Fruit fly (Drosophila melanogaster): ENCODE measurements around the gene CG13250.

CG13250 gene

DNA sequence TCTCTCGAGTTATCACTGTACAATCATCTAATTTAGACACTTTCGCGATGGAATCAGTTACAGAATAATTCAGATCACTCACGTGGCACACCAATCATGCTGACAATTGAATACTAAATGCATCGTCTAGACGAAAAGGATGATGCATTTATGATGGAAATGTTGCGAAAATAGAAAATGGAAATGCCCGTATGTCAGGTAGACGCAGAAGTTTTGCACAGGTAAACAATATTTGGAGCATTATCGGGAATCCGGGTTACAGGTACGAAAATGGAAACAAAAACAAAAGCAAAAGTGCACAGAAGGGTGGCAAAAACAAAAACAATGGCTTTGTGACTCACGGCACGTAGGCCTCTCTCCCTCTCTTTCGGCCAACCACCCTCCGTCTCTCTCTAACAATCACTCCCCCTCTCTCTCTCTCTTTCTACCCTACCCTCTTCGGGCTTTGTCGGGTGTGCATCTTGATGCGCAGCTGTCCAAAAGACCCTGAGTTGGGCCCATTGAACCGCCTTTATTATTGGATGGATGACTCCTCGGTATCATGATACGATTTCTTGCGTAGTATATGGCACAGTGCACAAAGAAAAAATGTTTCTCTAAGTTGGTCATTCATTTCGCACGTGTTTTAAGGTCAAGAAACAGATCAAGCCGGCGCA lies 16.2 kb upstream of the CG13250 start:
- TF ChIP-seq Crg-1 (GFP tag; optimal IDR thresholded peaks at IDR 0.05) (no peak), CG7101 (tag; optimal IDR thresholded peaks at IDR 0.05) (no peak), toe (GFP tag; optimal IDR thresholded peaks at IDR 0.05) (no peak), ovo (GFP tag; optimal IDR thresholded peaks at IDR 0.05) (no peak), Clk (GFP tag; optimal IDR thresholded peaks at IDR 0.05) (no peak), cnc (optimal IDR thresholded peaks at IDR 0.05) (no peak), CG11617 (GFP tag; optimal IDR thresholded peaks at IDR 0.05) (no peak), CG12768 (GFP tag; optimal IDR thresholded peaks at IDR 0.05) (no peak), CG5204 (GFP tag; optimal IDR thresholded peaks at IDR 0.05) (no peak), CG14711 (tag; optimal IDR thresholded peaks at IDR 0.05) (no peak), kay (GFP tag; ENCODE audit: borderline replicate concordance) (no peak), Hr96 (GFP tag; optimal IDR thresholded peaks at IDR 0.05) (no peak), CG7045 (GFP tag; optimal IDR thresholded peaks at IDR 0.05) (no peak), pad (GFP tag; optimal IDR thresholded peaks at IDR 0.05) (peak; percentile 2), CG1620 (GFP tag; optimal IDR thresholded peaks at IDR 0.05) (no peak), cic (GFP tag; optimal IDR thresholded peaks at IDR 0.05) (peak; percentile 51), Mnt (GFP tag; optimal IDR thresholded peaks at IDR 0.05) (peak; percentile 32), bab1 (GFP tag; optimal IDR thresholded peaks at IDR 0.05) (no peak), tj (GFP tag; optimal IDR thresholded peaks at IDR 0.05) (peak; percentile 67), CG33017 (tag; optimal IDR thresholded peaks at IDR 0.05) (no peak)

DNA sequence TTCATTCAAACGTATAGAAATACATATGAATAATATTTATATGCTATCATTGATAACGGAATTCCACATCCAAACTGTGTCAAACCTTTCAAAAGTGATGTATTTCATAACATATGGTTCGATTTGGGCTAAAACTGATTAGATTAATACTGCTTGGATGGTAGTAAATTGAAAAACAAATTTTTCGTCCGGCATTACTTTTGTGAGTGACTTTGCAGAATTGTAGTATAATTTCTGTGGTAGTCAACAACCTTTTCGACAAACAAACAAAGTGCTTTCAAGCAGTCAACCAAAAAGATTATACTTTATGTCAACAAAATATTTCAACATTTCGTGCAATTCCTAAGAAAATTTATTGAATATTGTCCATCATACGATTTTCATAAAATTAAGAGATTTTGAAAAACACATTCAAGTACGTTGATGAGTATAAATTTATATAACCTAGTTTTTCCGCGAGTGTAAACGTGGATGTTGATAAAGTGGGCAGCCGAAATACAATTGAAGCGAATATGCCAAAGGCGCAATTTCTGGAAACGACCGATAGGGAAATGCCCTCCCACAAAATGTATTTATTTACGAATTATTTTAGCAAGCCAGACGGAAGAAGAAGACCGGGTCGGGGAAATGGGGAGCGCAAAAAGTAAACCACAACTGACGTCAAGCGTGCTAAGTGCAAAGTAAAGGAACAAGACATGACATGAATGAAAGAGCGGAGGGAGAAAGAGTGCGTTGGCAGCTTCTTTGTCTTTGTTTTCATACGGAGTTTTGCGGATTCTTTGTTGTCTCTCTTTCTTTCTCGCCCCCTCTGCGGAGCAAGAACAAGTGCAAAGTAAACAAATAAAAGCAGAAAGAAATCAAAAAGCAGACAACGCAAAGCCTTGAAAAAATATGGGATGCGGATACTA lies 15.4 kb upstream of the CG13250 start:
- TF ChIP-seq CG12768 (GFP tag; optimal IDR thresholded peaks at IDR 0.05) (peak; percentile 46), CG14711 (tag; optimal IDR thresholded peaks at IDR 0.05) (peak; percentile 22), ovo (GFP tag; optimal IDR thresholded peaks at IDR 0.05) (no peak), Mnt (GFP tag; optimal IDR thresholded peaks at IDR 0.05) (peak; percentile 9), Hr96 (GFP tag; optimal IDR thresholded peaks at IDR 0.05) (no peak), CG33017 (tag; optimal IDR thresholded peaks at IDR 0.05) (no peak), CG7045 (GFP tag; optimal IDR thresholded peaks at IDR 0.05) (peak; percentile 14), CG11617 (GFP tag; optimal IDR thresholded peaks at IDR 0.05) (no peak), Crg-1 (GFP tag; optimal IDR thresholded peaks at IDR 0.05) (peak; percentile 50), cnc (optimal IDR thresholded peaks at IDR 0.05) (peak in 1 of 2 experiments; percentile 62), cic (GFP tag; optimal IDR thresholded peaks at IDR 0.05) (peak; percentile 72), CG7101 (tag; optimal IDR thresholded peaks at IDR 0.05) (no peak), kay (GFP tag; ENCODE audit: borderline replicate concordance) (peak; percentile 90), Clk (GFP tag; optimal IDR thresholded peaks at IDR 0.05) (peak; percentile 22), CG5204 (GFP tag; optimal IDR thresholded peaks at IDR 0.05) (no peak), tj (GFP tag; optimal IDR thresholded peaks at IDR 0.05) (peak; percentile 77)

DNA sequence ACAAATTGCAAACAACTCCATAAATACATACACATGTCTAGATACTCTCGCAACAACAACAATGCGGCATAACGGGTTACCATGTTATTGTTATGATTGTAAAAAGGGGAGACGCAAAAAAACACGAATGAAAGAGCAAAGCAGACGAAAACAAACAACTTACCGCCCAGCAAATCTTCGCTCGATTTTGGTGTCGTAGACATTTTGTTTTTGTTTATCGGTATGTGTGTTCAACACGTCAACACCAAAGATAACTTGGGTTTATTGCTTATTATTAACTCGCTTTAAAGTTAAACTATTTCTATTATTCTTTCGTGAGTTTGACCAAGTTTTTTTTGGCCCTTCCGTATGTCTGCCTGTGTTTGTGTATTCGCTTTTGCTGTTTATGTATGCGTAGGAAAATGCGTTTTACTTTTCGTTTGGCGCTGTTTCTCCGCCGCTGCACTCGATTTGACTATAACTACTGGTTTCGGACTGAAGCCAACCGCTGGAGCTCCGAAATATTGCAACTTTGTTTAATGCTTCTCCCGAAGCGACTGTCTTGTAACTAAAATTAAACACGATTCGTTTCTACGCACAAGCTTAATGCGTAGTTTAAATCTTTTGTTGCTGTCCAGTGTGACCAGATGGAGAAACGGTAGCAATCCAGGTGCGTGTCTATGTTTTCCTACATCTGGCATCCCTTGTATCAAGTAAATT lies 14.6 kb upstream of the CG13250 start, which contains the start of gene BNIP3:
Gene BNIP3, minus strand, starts transcription at position 589 of the 699 bp plus-strand sequence.
- no peak for TF ChIP-seq cnc (optimal IDR thresholded peaks at IDR 0.05)
- TF ChIP-seq CG33017 (tag; optimal IDR thresholded peaks at IDR 0.05) = peak; percentile 14
- peak; percentile 74 for TF ChIP-seq pad (GFP tag; optimal IDR thresholded peaks at IDR 0.05)
- TF ChIP-seq cic (GFP tag; optimal IDR thresholded peaks at IDR 0.05) = peak; percentile 41
- TF ChIP-seq CG7101 (tag; optimal IDR thresholded peaks at IDR 0.05) = no peak
- peak; percentile 63 for TF ChIP-seq Mnt (GFP tag; optimal IDR thresholded peaks at IDR 0.05)
- no peak for TF ChIP-seq Crg-1 (GFP tag; optimal IDR thresholded peaks at IDR 0.05)
- no peak for TF ChIP-seq CG1620 (GFP tag; optimal IDR thresholded peaks at IDR 0.05)
- TF ChIP-seq CG7045 (GFP tag; optimal IDR thresholded peaks at IDR 0.05) = no peak
- peak; percentile 52 for TF ChIP-seq ovo (GFP tag; optimal IDR thresholded peaks at IDR 0.05)
- TF ChIP-seq kay (GFP tag; ENCODE audit: borderline replicate concordance) = peak; percentile 37
- no peak for TF ChIP-seq Clk (GFP tag; optimal IDR thresholded peaks at IDR 0.05)
- TF ChIP-seq tj (GFP tag; optimal IDR thresholded peaks at IDR 0.05) = peak; percentile 66
- TF ChIP-seq toe (GFP tag; optimal IDR thresholded peaks at IDR 0.05) = no peak
- TF ChIP-seq bab1 (GFP tag; optimal IDR thresholded peaks at IDR 0.05) = no peak
- no peak for TF ChIP-seq CG12768 (GFP tag; optimal IDR thresholded peaks at IDR 0.05)
- TF ChIP-seq Hr96 (GFP tag; optimal IDR thresholded peaks at IDR 0.05) = no peak
- no peak for TF ChIP-seq CG5204 (GFP tag; optimal IDR thresholded peaks at IDR 0.05)
- TF ChIP-seq CG11617 (GFP tag; optimal IDR thresholded peaks at IDR 0.05) = peak; percentile 26
- TF ChIP-seq CG14711 (tag; optimal IDR thresholded peaks at IDR 0.05) = no peak

DNA sequence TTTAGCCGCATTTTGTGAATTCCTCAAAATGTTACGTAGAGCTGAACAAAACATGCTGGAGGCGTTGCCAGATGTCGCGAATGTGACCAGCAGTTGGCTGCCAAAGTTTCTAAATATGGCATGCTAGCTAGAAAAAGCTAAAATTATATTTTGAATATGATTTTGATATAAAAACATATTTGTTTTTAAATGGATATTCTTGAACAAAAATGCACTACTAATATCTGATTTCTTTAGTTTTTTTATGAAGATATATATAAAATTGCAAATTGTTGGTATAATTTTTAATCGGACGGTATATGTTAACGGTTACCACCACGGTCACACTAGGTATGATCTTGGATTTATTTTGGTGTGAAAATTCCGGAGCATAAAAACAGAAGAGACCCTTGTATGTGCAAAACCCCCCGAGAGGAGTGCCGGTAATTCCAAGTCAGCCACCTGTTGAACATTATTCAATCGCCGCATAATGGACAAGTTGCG lies 12.8 kb upstream of the CG13250 start, which contains the start of the genes mTerf3 and CG5104:
Gene mTerf3, minus strand, starts transcription at position 86 of the 483 bp plus-strand sequence.
Gene CG5104, plus strand, starts transcription at position 323 of the 483 bp plus-strand sequence.
- TF ChIP-seq CG11617 (GFP tag; optimal IDR thresholded peaks at IDR 0.05) (peak; percentile 56), kay (GFP tag; ENCODE audit: borderline replicate concordance) (peak; percentile 78), CG14711 (tag; optimal IDR thresholded peaks at IDR 0.05) (peak; percentile 38), CG7045 (GFP tag; optimal IDR thresholded peaks at IDR 0.05) (no peak), bab1 (GFP tag; optimal IDR thresholded peaks at IDR 0.05) (peak; percentile 42), CG1620 (GFP tag; optimal IDR thresholded peaks at IDR 0.05) (no peak), Mnt (GFP tag; optimal IDR thresholded peaks at IDR 0.05) (peak; percentile 47), toe (GFP tag; optimal IDR thresholded peaks at IDR 0.05) (no peak)
